Worm (Caenorhabditis elegans) whole organism, mixed stage, embryonic: Measurements from ENCODE around the gene srg-54.

ENCODE experiments used
- ces-1 ChIP-seq: fragments of 150-350 bp; optimal IDR thresholded peaks from 2 replicates; lab custom pipeline; 2014; ENCODE audit warnings: missing biosample characterization, missing genetic modification reagents, missing genetic modification characterization
- ham-2 ChIP-seq: fragments of 200-800 bp; sonication (Bioruptor generic); optimal IDR thresholded peaks from 2 replicates; lab custom pipeline; 2018; ENCODE audit warnings: mild to moderate bottlenecking, missing genetic modification characterization, missing compliant biosample characterization
- lsy-2 ChIP-seq: fragments of 150-350 bp; optimal IDR thresholded peaks from 2 replicates; lab custom pipeline; 2014; ENCODE audit warnings: missing biosample characterization, missing genetic modification characterization
- nhr-12 ChIP-seq: fragments of 150-350 bp; optimal IDR thresholded peaks from 2 replicates; lab custom pipeline; 2014; ENCODE audit warnings: missing biosample characterization, missing genetic modification characterization
- nhr-237 ChIP-seq: fragments of 150-350 bp; optimal IDR thresholded peaks from 2 replicates; lab custom pipeline; 2014; ENCODE audit warnings: missing biosample characterization, missing genetic modification characterization
- nhr-76 ChIP-seq: sonication (generic microtip); optimal IDR thresholded peaks from 2 replicates; lab custom pipeline; 2017; ENCODE audit warnings: missing biosample characterization, missing genetic modification characterization
- snpc-4 ChIP-seq: fragments of 150-350 bp; optimal IDR thresholded peaks from 2 replicates; lab custom pipeline; 2014; ENCODE audit warnings: missing biosample characterization, missing genetic modification characterization
- ztf-11 ChIP-seq: fragments of 150-350 bp; optimal IDR thresholded peaks from 2 replicates; lab custom pipeline; 2014; ENCODE audit warnings: missing biosample characterization, missing genetic modification characterization

DNA sequence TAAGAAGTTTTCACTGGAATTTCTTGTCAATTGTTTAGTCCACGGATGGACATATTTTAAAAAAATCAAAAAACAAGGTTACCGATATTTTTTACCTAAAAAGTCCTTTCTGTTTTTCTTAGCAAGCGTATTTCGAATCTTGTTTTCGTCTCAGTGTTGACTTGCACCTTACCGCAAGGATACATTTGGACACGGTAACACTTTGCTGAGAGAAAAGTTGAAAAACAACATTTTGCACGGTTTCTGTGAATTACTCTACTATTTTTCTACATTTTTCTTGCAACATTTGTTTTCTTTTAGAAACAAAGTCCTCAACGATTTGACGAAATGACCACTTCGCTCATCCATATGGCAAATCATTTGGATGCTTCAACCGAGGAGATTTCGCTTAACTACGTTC is 25.5 kb upstream of the srg-54 start, which contains the start of gene hil-1:
- TF ChIP-seq nhr-12, result no peak
- TF ChIP-seq snpc-4, result no peak
- TF ChIP-seq ztf-11, result no peak
- TF ChIP-seq ces-1 (GFP tag; lab: Kevin White, UChicago), result no peak
- no peak for TF ChIP-seq lsy-2 (tag; lab: Kevin White, UChicago)
- no peak for TF ChIP-seq nhr-76 (tag; lab: Kevin White, UChicago)
- no peak for TF ChIP-seq ham-2 (GFP tag; lab: Kevin White, UChicago)
- no peak for TF ChIP-seq nhr-237
